Fruit fly (Drosophila melanogaster): ENCODE measurements around the gene tHMG1.

DNA sequence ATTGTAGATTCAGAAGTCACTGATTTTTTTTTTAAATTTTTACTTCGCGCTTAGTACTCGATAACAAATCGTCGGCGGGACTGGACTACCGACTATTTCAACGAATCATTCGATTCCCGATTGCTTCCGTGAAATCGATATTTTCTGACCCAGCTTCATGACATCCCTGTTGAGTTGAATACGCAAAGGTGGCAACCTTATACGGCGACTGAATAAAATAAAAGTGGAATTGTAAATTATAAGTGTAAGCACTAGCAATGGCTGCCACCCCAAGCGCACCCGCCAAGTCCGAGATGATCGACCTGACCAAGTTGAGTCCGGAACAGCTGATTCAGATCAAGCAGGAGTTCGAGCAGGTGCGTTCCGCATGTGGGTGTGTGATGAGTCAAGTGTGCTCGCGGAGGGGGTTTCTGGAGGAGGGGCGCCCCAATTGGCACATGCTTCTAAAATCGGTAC is 4.6 kb upstream of the tHMG1 start, which contains the start of gene Pfdn5:
- no peak for TF ChIP-seq CG11294 (GFP tag; IDR thresholded peaks at IDR 0.05)
- no peak for TF ChIP-seq dac (GFP tag; optimal IDR thresholded peaks at IDR 0.05)
- TF ChIP-seq CG34406 (GFP tag; optimal IDR thresholded peaks at IDR 0.05), result no peak
- TF ChIP-seq Sox14 (GFP tag; optimal IDR thresholded peaks at IDR 0.05), result no peak
- no peak for TF ChIP-seq net (GFP tag; optimal IDR thresholded peaks at IDR 0.05)
- no peak for TF ChIP-seq Ets21C (GFP tag; optimal IDR thresholded peaks at IDR 0.05)
- TF ChIP-seq fd59A (GFP tag; optimal IDR thresholded peaks at IDR 0.05), result no peak
- TF ChIP-seq Hr39 (GFP tag; optimal IDR thresholded peaks at IDR 0.05), result no peak
